Fruit fly (Drosophila melanogaster) Kc167 (cell line): ENCODE results near the gene fne.

Experiments
- Myc ChIP-seq: fragments of >200 bp; optimal IDR thresholded peaks from 2 replicates; lab custom pipeline; 2017; ENCODE audit warnings: missing external identifiers
- Sin3A ChIP-seq: fragments of >200 bp; optimal IDR thresholded peaks from 2 replicates; lab custom pipeline; 2018; ENCODE audit warnings: missing external identifiers
- h ChIP-seq: fragments of >200 bp; optimal IDR thresholded peaks from 3 replicates; lab custom pipeline; 2018; ENCODE audit warnings: missing external identifiers
- insv ChIP-seq: fragments of >200 bp; optimal IDR thresholded peaks from 3 replicates; lab custom pipeline; 2018; ENCODE audit warnings: missing external identifiers
- psq ChIP-seq: fragments of >200 bp; optimal IDR thresholded peaks from 2 replicates; lab custom pipeline; 2017; ENCODE audit warnings: missing external identifiers
- ttk ChIP-seq: sonication (Bioruptor generic); optimal IDR thresholded peaks from 2 replicates; lab custom pipeline; 2017; ENCODE audit warnings: missing external identifiers

Gene fne

DNA sequence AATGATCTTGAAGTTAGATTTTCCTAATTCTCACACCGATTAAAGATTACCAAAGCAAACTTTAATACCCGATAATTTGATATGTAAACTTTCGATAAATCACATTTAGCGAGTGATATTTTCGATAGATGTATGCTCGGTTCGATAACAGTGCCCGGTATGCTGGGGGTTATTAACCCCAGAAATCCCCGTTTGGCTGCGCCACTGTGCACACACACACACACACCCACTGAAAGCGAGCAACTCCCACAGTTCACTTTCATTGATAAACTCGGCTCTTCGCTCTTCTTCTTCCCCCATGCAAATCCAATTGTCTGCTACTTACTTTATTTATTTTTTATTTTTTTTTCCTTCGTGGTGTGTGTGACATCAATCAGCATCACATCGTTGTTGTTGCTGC, 20.9 kb upstream of the fne start:
- TF ChIP-seq insv (lab: Kevin White, UChicago) (no peak), h (lab: Kevin White, UChicago) (no peak), Myc (lab: Kevin White, UChicago) (no peak), Sin3A (no peak), ttk (lab: Kevin White, UChicago) (no peak), psq (no peak)

DNA sequence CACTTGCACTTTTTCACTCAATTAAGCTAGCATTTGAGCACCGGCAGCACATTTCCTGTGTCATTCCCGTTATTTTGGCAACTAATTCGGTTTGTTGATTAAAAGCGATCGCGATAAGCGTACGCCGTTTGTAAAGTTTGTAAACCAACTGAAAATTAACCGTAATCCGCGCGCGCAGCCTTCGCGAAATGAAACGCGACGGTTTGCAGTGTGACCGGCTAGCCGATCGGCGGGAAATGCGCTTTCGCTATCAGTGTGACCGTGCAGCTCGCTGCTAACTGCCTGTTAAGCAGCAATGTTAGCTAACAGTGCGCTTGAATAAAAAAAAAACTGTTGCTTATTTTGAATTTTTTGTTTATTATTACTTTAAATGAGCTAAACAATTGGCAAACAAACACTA, 20.1 kb upstream of the fne start, which contains the start of gene Pde9:
TSS of gene Pde9 (minus strand) at position 178 of the 400 bp plus-strand sequence.
- TF ChIP-seq Myc (lab: Kevin White, UChicago) = no peak
- TF ChIP-seq h (lab: Kevin White, UChicago) = no peak
- TF ChIP-seq psq = no peak
- no peak for TF ChIP-seq insv (lab: Kevin White, UChicago)
- TF ChIP-seq Sin3A = no peak
- no peak for TF ChIP-seq ttk (lab: Kevin White, UChicago)

DNA sequence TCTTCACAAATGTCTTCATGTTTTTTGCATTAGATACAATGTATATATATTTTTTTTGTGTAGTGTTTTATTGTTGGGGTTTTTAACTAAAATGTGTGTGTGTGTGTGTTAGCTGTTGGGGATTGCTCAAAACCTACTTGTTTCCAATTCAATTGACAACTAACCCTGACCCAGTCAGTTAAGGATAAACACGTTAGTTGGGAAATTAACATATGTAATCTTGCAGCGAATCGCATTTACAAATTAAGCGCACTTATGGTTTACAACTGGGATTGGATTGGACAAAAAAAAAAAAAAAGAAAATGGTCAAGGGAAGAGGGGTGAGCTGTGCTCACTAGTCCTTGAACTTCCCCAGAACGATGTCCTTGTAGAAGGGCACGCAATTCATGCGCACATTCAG, 18.7 kb upstream of the fne start, which contains the start of gene CG32650:
TSS of gene CG32650 (minus strand) at position 101 of the 400 bp plus-strand sequence.
- TF ChIP-seq Myc (lab: Kevin White, UChicago) (no peak), ttk (lab: Kevin White, UChicago) (no peak), psq (no peak), insv (lab: Kevin White, UChicago) (no peak), Sin3A (no peak), h (lab: Kevin White, UChicago) (no peak)

DNA sequence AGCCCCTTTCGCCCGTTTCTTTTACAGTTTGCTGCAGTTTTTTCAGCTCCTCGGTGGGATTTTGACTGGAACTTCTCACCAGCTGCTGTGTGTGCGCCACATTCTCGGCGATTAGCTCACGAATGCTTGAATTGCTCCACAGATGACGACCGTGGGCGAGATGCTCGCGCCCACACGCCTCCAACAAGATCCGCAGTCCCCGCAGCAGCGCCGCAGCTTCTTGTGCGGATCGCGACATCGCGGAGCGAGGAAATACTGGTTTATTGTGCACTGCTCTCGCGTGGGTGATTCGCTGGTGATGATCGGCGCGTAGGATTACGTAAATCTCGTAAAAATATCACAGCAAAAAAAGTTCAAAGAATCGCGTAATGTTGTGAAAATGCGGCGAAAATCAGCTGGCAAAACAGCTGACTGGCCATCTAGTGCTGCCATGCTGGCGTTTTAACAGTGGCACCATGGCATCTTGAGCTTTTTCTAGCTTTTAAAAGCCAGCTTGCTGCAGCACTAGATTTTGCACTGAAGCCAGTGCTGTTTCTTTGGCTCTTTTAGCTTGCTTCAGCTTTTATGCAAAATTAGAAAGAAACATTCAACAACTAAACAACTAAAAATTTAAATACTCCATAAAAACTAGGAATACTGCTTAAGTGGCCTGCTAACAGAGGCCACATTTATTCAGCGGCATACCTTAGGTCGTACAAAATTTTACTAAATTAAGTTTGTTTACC, 16.4 kb upstream of the fne start, which contains the start of gene Coq8:
TSS of gene Coq8 (minus strand) at position 397 of the 725 bp plus-strand sequence.
- TF ChIP-seq psq = no peak
- no peak for TF ChIP-seq insv (lab: Kevin White, UChicago)
- TF ChIP-seq ttk (lab: Kevin White, UChicago) = no peak
- no peak for TF ChIP-seq h (lab: Kevin White, UChicago)
- TF ChIP-seq Sin3A = no peak
- no peak for TF ChIP-seq Myc (lab: Kevin White, UChicago)

DNA sequence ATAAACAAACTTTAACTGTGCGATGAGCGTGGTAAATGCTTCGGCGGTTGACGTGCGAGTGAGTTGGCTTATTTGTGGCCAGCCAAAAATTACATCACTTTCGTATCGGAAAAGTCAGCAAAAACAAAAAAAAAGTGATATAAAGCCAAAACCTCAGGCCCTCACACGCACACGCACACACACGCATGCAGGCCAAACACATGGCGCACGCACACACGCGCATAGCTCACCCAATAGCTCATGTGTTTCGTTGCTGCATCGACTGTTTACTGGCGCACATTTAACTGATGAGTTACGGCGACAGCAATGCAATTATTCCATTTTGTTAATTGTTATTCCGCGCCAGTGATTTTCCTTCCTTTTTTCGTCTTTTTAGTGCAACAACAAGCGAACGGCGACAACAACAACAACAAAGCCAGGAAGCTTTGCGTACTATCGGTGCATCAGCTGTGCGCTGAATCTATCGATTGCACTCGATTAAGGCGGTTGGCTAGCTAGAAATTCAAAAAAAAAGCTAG, 14.1 kb upstream of the fne start, which contains the start of gene Flad1:
TSS of gene Flad1 (minus strand) at position 418 of the 518 bp plus-strand sequence.
- TF ChIP-seq Sin3A (no peak), Myc (lab: Kevin White, UChicago) (no peak)

DNA sequence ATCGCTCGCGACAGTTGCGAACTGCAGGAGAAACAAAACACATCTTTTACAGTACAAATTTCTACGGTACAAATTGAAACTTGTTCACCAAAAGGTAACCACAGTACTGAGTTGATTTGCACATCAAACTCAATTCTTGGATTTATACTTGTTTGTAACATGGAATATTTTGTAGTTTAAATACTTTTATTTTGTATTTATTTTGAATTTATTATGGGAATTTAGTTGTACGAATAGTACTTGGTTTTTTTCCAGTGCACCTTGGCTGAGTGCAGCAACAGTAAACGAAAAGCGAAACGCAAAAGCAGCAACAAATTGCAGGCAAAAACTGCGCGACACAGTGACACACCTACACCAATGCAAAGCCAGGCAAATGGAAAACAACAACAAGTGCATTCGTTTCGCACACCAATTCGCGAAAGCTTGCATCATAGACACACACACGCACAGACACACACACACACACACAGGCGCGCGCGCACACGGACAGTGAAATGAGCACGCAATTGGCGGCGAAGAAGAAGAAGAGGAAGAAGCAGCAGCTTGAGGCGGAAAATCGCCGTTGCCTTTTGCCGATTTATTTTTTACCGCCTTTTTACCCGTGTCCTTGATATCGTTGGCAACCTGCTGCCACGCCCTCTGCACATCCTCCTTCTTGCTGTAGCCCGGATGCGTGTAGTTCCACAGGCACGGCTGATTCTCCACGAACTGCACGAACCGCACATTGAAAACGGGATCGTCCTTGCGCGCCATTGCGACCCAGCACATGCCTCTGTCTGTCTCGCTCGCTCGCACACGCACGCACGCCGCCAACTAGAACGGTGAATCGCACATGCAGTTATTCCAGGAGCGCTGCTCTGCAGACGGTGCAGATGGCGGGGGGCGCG, 12.0 kb upstream of the fne start:
- no peak for TF ChIP-seq psq

DNA sequence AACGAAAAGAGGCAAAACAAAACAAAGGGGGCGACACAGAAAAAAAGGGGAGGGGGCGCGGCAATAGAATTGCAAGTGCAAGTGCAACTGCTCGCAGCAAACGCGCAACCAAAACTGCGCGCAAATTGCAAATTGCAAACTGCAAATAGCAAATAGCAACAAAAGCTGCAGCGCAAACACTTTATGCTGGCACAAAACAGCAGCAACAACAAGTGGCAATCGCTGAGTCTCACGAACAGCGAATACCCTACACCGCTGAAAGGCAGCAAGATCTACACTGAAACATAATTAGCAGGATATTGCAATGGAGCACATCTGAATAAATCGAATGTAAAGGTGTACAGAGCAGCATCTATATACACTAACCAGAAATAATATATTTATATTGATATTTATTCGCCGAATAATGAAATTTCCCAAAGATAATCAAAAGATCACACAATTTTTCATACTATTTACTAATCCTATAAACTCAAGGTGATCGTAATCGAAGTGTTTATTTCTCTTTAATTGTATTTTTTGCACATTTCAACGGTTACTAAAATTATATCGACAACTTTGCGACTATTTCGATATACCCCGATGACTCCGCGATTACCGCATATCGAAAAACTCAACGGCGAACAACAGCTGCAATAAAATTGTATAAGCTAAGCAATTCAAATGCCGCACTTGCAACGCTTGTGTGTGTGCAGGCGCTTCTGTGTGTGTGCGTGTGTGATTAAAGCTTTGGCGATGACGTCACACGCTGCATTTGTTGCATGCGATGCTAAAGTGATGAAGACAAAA, 11.2 kb upstream of the fne start, which contains the start of gene CG4404:
TSS of gene CG4404 (minus strand) at position 118 of the 789 bp plus-strand sequence.
- TF ChIP-seq ttk (lab: Kevin White, UChicago) (no peak), psq (no peak), Myc (lab: Kevin White, UChicago) (no peak)

DNA sequence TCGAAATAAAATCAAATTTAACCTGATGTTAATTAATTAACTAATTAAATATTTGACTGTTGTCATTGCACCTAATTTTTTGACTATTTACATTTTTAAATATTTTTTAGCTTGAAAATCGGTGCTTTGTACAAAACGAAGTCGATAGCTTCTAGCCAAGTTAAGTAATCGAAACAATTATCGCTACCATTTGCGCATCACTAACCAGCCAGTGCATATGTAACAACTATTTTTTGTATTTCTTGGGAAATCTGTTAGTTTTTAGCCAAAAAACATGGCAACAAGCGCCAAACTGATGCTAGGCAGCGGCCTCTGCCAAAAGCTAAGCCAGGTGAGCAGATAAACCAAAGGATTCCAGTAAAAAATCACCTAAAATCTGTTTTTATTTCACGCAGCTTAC, 10.4 kb upstream of the fne start, which contains the start of gene mRpL49:
TSS of gene mRpL49 (plus strand) at position 192 of the 400 bp plus-strand sequence.
- TF ChIP-seq insv (lab: Kevin White, UChicago) = no peak
- TF ChIP-seq Myc (lab: Kevin White, UChicago) = no peak
- no peak for TF ChIP-seq psq
- TF ChIP-seq Sin3A = no peak
- TF ChIP-seq h (lab: Kevin White, UChicago) = no peak
- TF ChIP-seq ttk (lab: Kevin White, UChicago) = no peak

DNA sequence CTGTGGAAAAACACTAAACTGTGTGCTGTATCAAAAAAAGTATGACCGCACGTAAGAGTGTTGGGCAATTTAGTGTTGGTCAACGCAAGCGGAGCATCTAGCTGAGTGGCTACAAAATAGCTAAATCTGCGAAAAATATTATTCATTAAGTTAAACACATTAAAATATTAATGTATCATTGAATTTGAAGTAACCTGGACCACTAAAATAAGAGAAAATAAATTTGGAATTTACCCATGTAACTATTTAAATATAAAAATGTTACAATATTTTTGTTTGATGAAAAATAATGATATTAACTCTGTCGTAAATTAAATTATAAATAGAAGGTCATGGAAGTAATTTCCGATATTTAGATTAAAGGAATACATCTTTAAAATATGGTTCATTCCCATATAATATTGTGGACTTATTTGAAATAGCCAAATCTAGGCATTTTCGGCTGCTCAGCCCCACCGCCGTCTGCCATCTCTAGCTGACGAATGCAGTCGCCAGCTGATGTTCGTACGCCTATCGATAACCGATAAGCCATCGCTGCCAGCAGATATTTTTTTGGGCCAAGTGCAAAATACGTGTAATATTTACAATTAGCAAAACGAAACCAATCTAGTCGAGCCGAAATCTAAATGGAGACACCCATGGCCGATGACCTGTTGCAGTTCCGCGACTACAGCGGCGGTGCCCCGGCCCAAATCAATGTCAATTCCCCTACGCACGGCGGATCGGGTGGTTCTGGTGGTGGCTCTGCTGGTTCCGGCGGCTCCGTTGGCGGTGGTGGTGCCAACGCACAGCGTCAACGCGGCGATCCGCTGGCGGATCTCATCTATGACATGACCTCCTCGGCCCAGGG, 7.5 kb upstream of the fne start, which contains the start of the genes Brms1 and CG4645:
TSS of gene Brms1 (minus strand) at position 46 of the 850 bp plus-strand sequence.
TSS of gene CG4645 (plus strand) at position 377 of the 850 bp plus-strand sequence.
- no peak for TF ChIP-seq Myc (lab: Kevin White, UChicago)
- TF ChIP-seq insv (lab: Kevin White, UChicago) = no peak
- no peak for TF ChIP-seq h (lab: Kevin White, UChicago)
- TF ChIP-seq Sin3A = no peak

DNA sequence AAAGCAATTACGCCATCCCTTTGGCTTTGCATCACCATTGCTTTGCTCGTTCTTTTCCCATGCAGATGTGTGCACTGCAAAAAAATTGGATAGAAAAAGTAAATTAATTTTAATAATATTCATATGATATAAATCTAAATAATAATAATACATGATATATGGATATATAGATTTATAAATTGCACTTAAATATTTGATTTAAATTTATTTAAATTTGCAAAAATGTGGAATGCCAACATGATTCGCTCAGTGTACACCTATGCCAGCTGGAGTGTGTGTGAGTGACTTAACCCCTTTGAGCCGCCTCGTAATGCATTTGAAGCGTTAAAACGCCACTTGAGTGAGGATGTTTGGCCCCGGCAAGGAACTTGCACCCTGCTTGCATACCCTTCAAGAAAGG, 3.5 kb upstream of the fne start:
- no peak for TF ChIP-seq ttk (lab: Kevin White, UChicago)
- no peak for TF ChIP-seq Myc (lab: Kevin White, UChicago)
- no peak for TF ChIP-seq h (lab: Kevin White, UChicago)

DNA sequence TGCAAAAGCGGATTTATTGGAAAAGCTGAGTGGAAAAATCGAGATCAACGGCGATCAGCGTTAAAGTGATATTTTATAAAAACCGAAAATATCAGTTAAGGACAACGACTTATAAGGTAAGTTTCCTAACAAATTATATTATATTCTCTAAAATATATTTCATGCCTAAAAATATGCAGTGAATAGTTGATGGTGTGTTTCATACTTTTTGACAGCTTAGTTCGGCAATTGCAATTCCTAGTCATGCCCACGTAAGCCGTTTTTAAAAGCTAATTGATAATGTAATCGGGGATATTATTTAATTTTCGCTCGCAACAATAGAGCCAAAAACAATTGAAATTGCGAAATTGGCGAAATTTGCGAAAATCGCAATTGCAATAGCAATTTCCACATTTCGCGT, 2.3 kb downstream of the fne start:
- no peak for TF ChIP-seq insv (lab: Kevin White, UChicago)
- no peak for TF ChIP-seq Myc (lab: Kevin White, UChicago)
- no peak for TF ChIP-seq h (lab: Kevin White, UChicago)
